Fruit fly (Drosophila melanogaster): ENCODE data around the gene CG12093.

The CG12093 gene

DNA sequence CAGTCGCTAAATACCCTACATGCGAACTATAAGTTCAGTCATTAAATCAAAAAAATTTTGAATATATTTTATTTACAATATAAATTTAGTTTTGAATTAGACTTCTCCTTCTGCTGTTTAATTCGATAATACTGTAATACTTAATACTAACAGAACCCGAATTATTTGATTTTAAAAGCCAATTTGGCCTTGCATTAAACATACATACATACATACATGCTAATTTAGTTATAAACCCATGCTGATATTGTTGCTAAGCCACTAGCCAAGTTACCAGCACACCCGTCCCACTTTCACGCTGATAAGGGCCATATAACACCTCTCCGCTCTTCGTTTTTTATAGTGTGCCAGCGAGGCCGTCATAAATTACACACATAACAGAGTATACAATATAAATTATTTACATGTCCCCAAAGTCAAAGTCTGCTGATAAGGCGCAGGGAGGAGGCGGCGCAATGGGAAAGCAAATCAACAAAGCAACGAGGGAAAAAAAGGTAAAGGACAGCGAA, 25.4 kb upstream of the CG12093 start (continued):
- TF ChIP-seq CG31441 (GFP tag; IDR thresholded peaks at IDR 0.05), result 0 out of 2 replicates have a peak, but pooled peaks have one; percentile 13
- TF ChIP-seq grau (tag; optimal IDR thresholded peaks at IDR 0.05), result peak; percentile 61
- no peak for TF ChIP-seq Bgb (GFP tag; IDR thresholded peaks at IDR 0.05; ENCODE audit: partially characterized antibody)
- TF ChIP-seq CG2116 (GFP tag; optimal IDR thresholded peaks at IDR 0.05), result peak; percentile 6
- no peak for TF ChIP-seq toy (GFP tag; IDR thresholded peaks at IDR 0.05)
- TF ChIP-seq Optix (GFP tag; IDR thresholded peaks at IDR 0.05), result no peak
- peak; percentile 89 for TF ChIP-seq sug (tag; optimal IDR thresholded peaks at IDR 0.05)
- no peak for TF ChIP-seq ewg (GFP tag; optimal IDR thresholded peaks at IDR 0.05)
- peak; percentile 49 for TF ChIP-seq pfk (GFP tag; optimal IDR thresholded peaks at IDR 0.05)
- no peak for TF ChIP-seq Dip2 (GFP tag; IDR thresholded peaks at IDR 0.05)
- TF ChIP-seq CG34224 (GFP tag; IDR thresholded peaks at IDR 0.05; ENCODE audit: partially characterized antibody), result no peak
- TF ChIP-seq Ptx1 (GFP tag; IDR thresholded peaks at IDR 0.05), result no peak
- no peak for TF ChIP-seq crp (GFP tag; optimal IDR thresholded peaks at IDR 0.05)
- TF ChIP-seq Awh (GFP tag; IDR thresholded peaks at IDR 0.05), result 0 out of 2 replicates have a peak, but pooled peaks have one; percentile 34
- TF ChIP-seq Sox102F (GFP tag; optimal IDR thresholded peaks at IDR 0.05), result peak; percentile 36
- no peak for TF ChIP-seq CG18011 (GFP tag; optimal IDR thresholded peaks at IDR 0.05)
- TF ChIP-seq Max (GFP tag; optimal IDR thresholded peaks at IDR 0.05), result no peak
- TF ChIP-seq Drgx (GFP tag; IDR thresholded peaks at IDR 0.05), result peak; percentile 70
- TF ChIP-seq CG43689 (GFP tag; IDR thresholded peaks at IDR 0.05), result no peak
- no peak for TF ChIP-seq CG9932 (GFP tag; IDR thresholded peaks at IDR 0.05)
- peak; percentile 8 for TF ChIP-seq CG1602 (GFP tag; optimal IDR thresholded peaks at IDR 0.05)
- TF ChIP-seq yki (optimal IDR thresholded peaks at IDR 0.05), result no peak
- peak; percentile 59; the same call in 2 of the 3 replicates for TF ChIP-seq CG17361 (GFP tag; IDR thresholded peaks at IDR 0.05)
- TF ChIP-seq disco-r (GFP tag; optimal IDR thresholded peaks at IDR 0.05), result no peak
- TF ChIP-seq CG2875 (GFP tag; optimal IDR thresholded peaks at IDR 0.05), result peak; percentile 31
- no peak for TF ChIP-seq CG30431 (GFP tag; optimal IDR thresholded peaks at IDR 0.05)
- TF ChIP-seq sim (GFP tag; IDR thresholded peaks at IDR 0.05), result no peak
- no peak for TF ChIP-seq ERR (GFP tag; optimal IDR thresholded peaks at IDR 0.05)
- peak; percentile 40 for TF ChIP-seq CG10543 (GFP tag; optimal IDR thresholded peaks at IDR 0.05)
- TF ChIP-seq maf-S (GFP tag; optimal IDR thresholded peaks at IDR 0.05), result no peak
- no peak for TF ChIP-seq ranshi (GFP tag; IDR thresholded peaks at IDR 0.05)
- TF ChIP-seq unc-4 (GFP tag; IDR thresholded peaks at IDR 0.05; ENCODE audit: partially characterized antibody), result no peak
- TF ChIP-seq unpg (GFP tag; optimal IDR thresholded peaks at IDR 0.05), result peak; percentile 42
- peak; percentile 84 for TF ChIP-seq crol (GFP tag; IDR thresholded peaks at IDR 0.05)
- TF ChIP-seq wdn (GFP tag; IDR thresholded peaks at IDR 0.05), result no peak
- TF ChIP-seq CG11456 (GFP tag; IDR thresholded peaks at IDR 0.05), result 0 out of 3 replicates have a peak, but pooled peaks have one; percentile 26
- TF ChIP-seq CG7372 (GFP tag; IDR thresholded peaks at IDR 0.05), result no peak
- TF ChIP-seq Fer2 (tag; optimal IDR thresholded peaks at IDR 0.05), result peak; percentile 51
- TF ChIP-seq Hr39 (optimal IDR thresholded peaks at IDR 0.05), result no peak
- TF ChIP-seq CG11093 (GFP tag; IDR thresholded peaks at IDR 0.05), result no peak
- TF ChIP-seq ci (GFP tag; IDR thresholded peaks at IDR 0.05), result peak; percentile 77
- no peak for TF ChIP-seq CG8089 (GFP tag; optimal IDR thresholded peaks at IDR 0.05)
- no peak for TF ChIP-seq Hmx (GFP tag; optimal IDR thresholded peaks at IDR 0.05)
- TF ChIP-seq CG12299 (tag; optimal IDR thresholded peaks at IDR 0.05), result peak; percentile 62
- no peak for TF ChIP-seq CG6654 (GFP tag; optimal IDR thresholded peaks at IDR 0.05)
- no peak for TF ChIP-seq Elba2 (GFP tag; optimal IDR thresholded peaks at IDR 0.05)
